Worm (Caenorhabditis elegans): Measurements from ENCODE around the gene F21D12.3.
"Not testable (repeated sequence)": the region's sequence is repeated elsewhere in the genome, so short reads cannot be mapped to it uniquely, and the experiment has no call there.

F21D12.3 gene

ce11 chrII:7323925-7324324 lies at the start of gene F21D12.3:
Gene F21D12.3 (minus strand): TSS chrII:7324025.
- TF ChIP-seq ztf-11 (tag; optimal IDR thresholded peaks at IDR 0.05): no peak
- TF ChIP-seq ceh-83 (GFP tag; optimal IDR thresholded peaks at IDR 0.05): no peak
- TF ChIP-seq flh-1 (GFP tag; optimal IDR thresholded peaks at IDR 0.05): no peak
- TF ChIP-seq ceh-43 (GFP tag; optimal IDR thresholded peaks at IDR 0.05): no peak
- TF ChIP-seq pha-4 (tag; optimal IDR thresholded peaks at IDR 0.05): no peak
- no peak for TF ChIP-seq lsy-2 (tag; optimal IDR thresholded peaks at IDR 0.05)
- no peak for TF ChIP-seq mls-2 (tag; optimal IDR thresholded peaks at IDR 0.05)
- TF ChIP-seq bed-3 (GFP tag; optimal IDR thresholded peaks at IDR 0.05): no peak
- no peak for TF ChIP-seq blmp-1 (tag; optimal IDR thresholded peaks at IDR 0.05)
- no peak for TF ChIP-seq nhr-76 (tag; optimal IDR thresholded peaks at IDR 0.05)
- no peak for TF ChIP-seq sptf-1 (tag; optimal IDR thresholded peaks at IDR 0.05)
- TF ChIP-seq tbx-8 (GFP tag; optimal IDR thresholded peaks at IDR 0.05): no peak
- TF ChIP-seq unc-62 (GFP tag; optimal IDR thresholded peaks at IDR 0.05): no peak
- TF ChIP-seq snpc-4 (tag; optimal IDR thresholded peaks at IDR 0.05): no peak

ce11 chrII:7370195-7370594 lies 46.4 kb upstream of the F21D12.3 start, which contains the start of gene F43E2.11:
Gene F43E2.11 (minus strand): TSS chrII:7370295.
- TF ChIP-seq ces-1 (GFP tag; optimal IDR thresholded peaks at IDR 0.05); nhr-2 (tag; optimal IDR thresholded peaks at IDR 0.05); lsy-2 (tag; optimal IDR thresholded peaks at IDR 0.05): not testable (repeated sequence)

DNA sequence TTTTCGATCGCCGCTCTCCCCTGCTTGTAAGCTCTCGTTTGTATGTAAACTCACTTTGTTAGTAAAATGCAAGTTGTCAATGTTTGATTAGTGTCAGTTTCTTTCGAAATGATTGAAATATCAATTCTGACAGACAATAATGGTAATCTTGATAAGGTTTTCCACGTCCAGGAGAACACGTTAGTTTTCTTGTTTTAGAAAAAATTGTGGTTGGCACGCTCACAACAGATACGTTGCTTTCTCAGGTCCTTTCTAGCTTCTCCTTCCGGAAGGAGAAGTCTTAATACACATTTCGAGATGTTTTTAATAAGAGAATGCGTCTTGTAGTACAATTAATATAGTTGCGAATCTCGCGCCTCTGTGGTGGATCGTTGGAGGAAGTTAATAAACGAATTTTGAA lies 44.9 kb upstream of the F21D12.3 start, which contains the start of gene F43E2.6:
TSS of gene F43E2.6 (minus strand) at position 101 of the 400 bp plus-strand sequence.
- TF ChIP-seq ceh-83 (GFP tag; optimal IDR thresholded peaks at IDR 0.05) (no peak), flh-1 (GFP tag; optimal IDR thresholded peaks at IDR 0.05) (no peak), bed-3 (GFP tag; optimal IDR thresholded peaks at IDR 0.05) (no peak)

ce11 chrII:7363990-7364455 lies 40.2 kb upstream of the F21D12.3 start, which contains the start of gene msra-1:
Gene msra-1 (minus strand): TSS chrII:7364040.
- TF ChIP-seq unc-120 (tag; optimal IDR thresholded peaks at IDR 0.05; ENCODE audit: poor library complexity, severe bottlenecking) (peak; percentile 21), mls-2 (tag; optimal IDR thresholded peaks at IDR 0.05) (no peak), ceh-39 (tag; optimal IDR thresholded peaks at IDR 0.05) (peak; percentile 65), mep-1 (tag; optimal IDR thresholded peaks at IDR 0.05) (no peak), lsy-2 (tag; optimal IDR thresholded peaks at IDR 0.05) (no peak), ceh-83 (GFP tag; optimal IDR thresholded peaks at IDR 0.05) (no peak), hlh-1 (tag; optimal IDR thresholded peaks at IDR 0.05) (peak; percentile 24), mab-5 (tag; optimal IDR thresholded peaks at IDR 0.05) (no peak), drap-1 (GFP tag; optimal IDR thresholded peaks at IDR 0.05) (no peak), ham-2 (GFP tag; optimal IDR thresholded peaks at IDR 0.05) (no peak), nhr-2 (tag; optimal IDR thresholded peaks at IDR 0.05) (no peak), elt-1 (tag; optimal IDR thresholded peaks at IDR 0.05; ENCODE audit: borderline replicate concordance, insufficient read depth) (peak; percentile 18), elt-3 (tag; optimal IDR thresholded peaks at IDR 0.05) (no peak), sem-2 (GFP tag; optimal IDR thresholded peaks at IDR 0.05) (no peak), blmp-1 (tag; optimal IDR thresholded peaks at IDR 0.05) (no peak), zip-8 (tag; optimal IDR thresholded peaks at IDR 0.05) (no peak), flh-1 (GFP tag; optimal IDR thresholded peaks at IDR 0.05) (no peak), nhr-28 (tag; optimal IDR thresholded peaks at IDR 0.05) (no peak), ces-1 (GFP tag; optimal IDR thresholded peaks at IDR 0.05) (peak; percentile 46), unc-62 (GFP tag; optimal IDR thresholded peaks at IDR 0.05) (peak; percentile 82), nhr-237 (tag; optimal IDR thresholded peaks at IDR 0.05) (no peak), pha-4 (tag; optimal IDR thresholded peaks at IDR 0.05) (no peak), lin-32 (GFP tag; optimal IDR thresholded peaks at IDR 0.05) (no peak), nhr-12 (tag; optimal IDR thresholded peaks at IDR 0.05) (no peak)

- TF ChIP-seq blmp-1 (tag; optimal IDR thresholded peaks at IDR 0.05): peak; percentile 75
- TF ChIP-seq unc-62 (GFP tag; optimal IDR thresholded peaks at IDR 0.05): peak; percentile 3
- no peak for TF ChIP-seq nhr-2 (tag; optimal IDR thresholded peaks at IDR 0.05)
These were observed 34.7 kb upstream of the F21D12.3 start, which contains the start of gene insc-1 for ce11 chrII:7358489-7358943. Gene insc-1 (plus strand): TSS chrII:7358893.
